Fruit fly (Drosophila melanogaster) whole organism, embryonic: ENCODE data around the gene Try29F.

Source experiments
- Bgb ChIP-seq: fragments of 200-800 bp; sonication (Bioruptor generic); IDR thresholded peaks from 2 replicates; pipeline ENCODE4 v1.3.6; 2022; ENCODE audit warnings: missing biosample characterization, missing genetic modification characterization; ENCODE audit not compliant: partially characterized antibody
- CG10321 ChIP-seq: fragments of 200-800 bp; sonication (Bioruptor generic); IDR thresholded peaks from 2 replicates; pipeline ENCODE4 v1.3.6; 2022; ENCODE audit warnings: missing biosample characterization, missing genetic modification characterization
- CG10462 ChIP-seq: fragments of 200-800 bp; sonication (Bioruptor generic); optimal IDR thresholded peaks from 2 replicates; lab custom pipeline; 2016; ENCODE audit warnings: missing biosample characterization, missing genetic modification characterization
- CG10565 ChIP-seq: fragments of 200-800 bp; sonication (Bioruptor generic); optimal IDR thresholded peaks from 3 replicates; lab custom pipeline; 2016; ENCODE audit warnings: missing biosample characterization, mild to moderate bottlenecking, missing genetic modification characterization
- CG10654 ChIP-seq: fragments of 200-800 bp; sonication (Bioruptor generic); optimal IDR thresholded peaks from 2 replicates; lab custom pipeline; 2016; ENCODE audit warnings: missing biosample characterization, missing genetic modification characterization
- CG11247 ChIP-seq: fragments of 200-800 bp; sonication (Bioruptor generic); IDR thresholded peaks from 2 replicates; pipeline ENCODE4 v1.3.6; 2022; ENCODE audit warnings: missing biosample characterization, missing genetic modification characterization
- CG11398 ChIP-seq: fragments of 200-800 bp; sonication (Bioruptor generic); optimal IDR thresholded peaks from 2 replicates; lab custom pipeline; 2016; ENCODE audit warnings: missing biosample characterization, missing genetic modification characterization
- CG11560 ChIP-seq: fragments of 200-800 bp; sonication (Bioruptor generic); IDR thresholded peaks from 3 replicates; pipeline ENCODE4 v1.3.6; 2022; ENCODE audit warnings: missing biosample characterization, missing genetic modification characterization
- CG11695 ChIP-seq: fragments of 200-800 bp; sonication (Bioruptor generic); IDR thresholded peaks from 3 replicates; pipeline ENCODE4 v1.3.6; 2022; ENCODE audit warnings: missing biosample characterization, missing genetic modification characterization
- CG11723 ChIP-seq: fragments of 200-800 bp; sonication (Bioruptor generic); optimal IDR thresholded peaks from 2 replicates; lab custom pipeline; 2017; ENCODE audit warnings: missing biosample characterization, mild to moderate bottlenecking, missing genetic modification characterization
- CG15011 ChIP-seq: fragments of 200-800 bp; sonication (Bioruptor generic); optimal IDR thresholded peaks from 3 replicates; lab custom pipeline; 2018; ENCODE audit warnings: missing biosample characterization, mild to moderate bottlenecking, missing genetic modification characterization
- CG15269 ChIP-seq: fragments of 200-800 bp; sonication (Bioruptor generic); optimal IDR thresholded peaks from 2 replicates; lab custom pipeline; 2018; ENCODE audit warnings: missing biosample characterization, mild to moderate bottlenecking, missing genetic modification characterization, moderate library complexity
- CG15601 ChIP-seq: fragments of 200-800 bp; sonication (Bioruptor generic); optimal IDR thresholded peaks from 3 replicates; lab custom pipeline; 2019; ENCODE audit warnings: missing biosample characterization, mild to moderate bottlenecking, missing genetic modification characterization, moderate library complexity
- CG17829 ChIP-seq: fragments of 200-800 bp; optimal IDR thresholded peaks from 2 replicates; lab custom pipeline; 2019; ENCODE audit warnings: missing biosample characterization, mild to moderate bottlenecking, missing genetic modification characterization, moderate library complexity
- CG33213 ChIP-seq: fragments of 200-800 bp; sonication (Bioruptor generic); optimal IDR thresholded peaks from 3 replicates; lab custom pipeline; 2016; ENCODE audit warnings: missing biosample characterization, missing genetic modification characterization
- CG4707 ChIP-seq: fragments of 200-800 bp; sonication (Bioruptor generic); optimal IDR thresholded peaks from 2 replicates; lab custom pipeline; 2018; ENCODE audit warnings: missing biosample characterization, mild to moderate bottlenecking, missing genetic modification characterization, moderate library complexity
- CG4854 ChIP-seq: fragments of 200-800 bp; sonication (Bioruptor generic); optimal IDR thresholded peaks from 2 replicates; lab custom pipeline; 2016; ENCODE audit warnings: missing biosample characterization, missing genetic modification characterization, inconsistent platforms
- CG6654 ChIP-seq: fragments of 200-800 bp; sonication (Bioruptor generic); optimal IDR thresholded peaks from 2 replicates; lab custom pipeline; 2017; ENCODE audit warnings: missing biosample characterization, mild to moderate bottlenecking, missing genetic modification characterization
- CG6765 ChIP-seq: fragments of 200-800 bp; sonication (Bioruptor generic); optimal IDR thresholded peaks from 3 replicates; lab custom pipeline; 2017; ENCODE audit warnings: missing biosample characterization, mild to moderate bottlenecking, missing genetic modification characterization
- CG7271 ChIP-seq: fragments of 200-800 bp; sonication (Bioruptor generic); optimal IDR thresholded peaks from 2 replicates; lab custom pipeline; 2018; ENCODE audit warnings: missing biosample characterization, mild to moderate bottlenecking, missing genetic modification characterization, moderate library complexity
- CG7839 ChIP-seq: fragments of 200-800 bp; sonication (Bioruptor generic); optimal IDR thresholded peaks from 3 replicates; lab custom pipeline; 2018; ENCODE audit warnings: missing biosample characterization, mild to moderate bottlenecking, missing genetic modification characterization, moderate library complexity
- CG9215 ChIP-seq: fragments of 200-800 bp; sonication (Bioruptor generic); IDR thresholded peaks from 2 replicates; pipeline ENCODE4 v1.3.6; 2022; ENCODE audit warnings: missing biosample characterization, missing genetic modification characterization
- CG9797 ChIP-seq: fragments of 200-800 bp; sonication (Bioruptor generic); optimal IDR thresholded peaks from 3 replicates; lab custom pipeline; 2018; ENCODE audit warnings: missing biosample characterization, mild to moderate bottlenecking, missing genetic modification characterization
- Dad ChIP-seq: fragments of 200-800 bp; sonication (Bioruptor generic); optimal IDR thresholded peaks from 3 replicates; lab custom pipeline; 2016; ENCODE audit warnings: missing biosample characterization, missing genetic modification characterization
- Dfd ChIP-seq, 2 experiments: fragments of >200 bp; optimal IDR thresholded peaks; 2 replicates each; lab custom pipeline; 2017; ENCODE audit warnings: missing biosample characterization in 2 of 2, missing genetic modification characterization in 2 of 2
- Dip3 ChIP-seq: fragments of 200-800 bp; sonication (Bioruptor generic); optimal IDR thresholded peaks from 3 replicates; lab custom pipeline; 2016; ENCODE audit warnings: missing biosample characterization, missing genetic modification characterization
- Dll ChIP-seq: fragments of 200-800 bp; sonication (Bioruptor generic); IDR thresholded peaks from 4 replicates; pipeline ENCODE4 v1.3.6; 2022; ENCODE audit warnings: missing biosample characterization, missing genetic modification characterization; ENCODE audit not compliant: partially characterized antibody
- Doc2 ChIP-seq: fragments of 200-800 bp; sonication (Bioruptor generic); IDR thresholded peaks from 2 replicates; pipeline ENCODE4 v1.3.6; 2022; ENCODE audit warnings: missing biosample characterization, missing genetic modification characterization
- ERR ChIP-seq: fragments of 200-800 bp; sonication (Bioruptor generic); optimal IDR thresholded peaks from 2 replicates; lab custom pipeline; 2016; ENCODE audit warnings: missing biosample characterization, missing genetic modification characterization
- Eip74EF ChIP-seq, 2 experiments: fragments of 200-800 bp in 1 of 2; fragments of >200 bp in 1 of 2; sonication (Bioruptor generic) in 1 of 2; optimal IDR thresholded peaks; 2 replicates each; lab custom pipeline; 2017 to 2019; ENCODE audit warnings: missing biosample characterization in 2 of 2, missing genetic modification characterization in 2 of 2, mild to moderate bottlenecking in 1 of 2, moderate library complexity in 1 of 2
- Fer1 ChIP-seq: fragments of 200-800 bp; sonication (Bioruptor generic); optimal IDR thresholded peaks from 2 replicates; lab custom pipeline; 2017; ENCODE audit warnings: missing biosample characterization, mild to moderate bottlenecking, missing genetic modification characterization
- Lim3 ChIP-seq: fragments of 200-800 bp; sonication (Bioruptor generic); IDR thresholded peaks from 2 replicates; pipeline ENCODE4 v1.3.6; 2022; ENCODE audit warnings: missing biosample characterization, missing genetic modification characterization
- NFAT ChIP-seq: fragments of 200-800 bp; sonication (Bioruptor generic); IDR thresholded peaks from 2 replicates; pipeline ENCODE4 v1.3.6; 2022; ENCODE audit warnings: missing biosample characterization, missing genetic modification characterization
- Neu2 ChIP-seq: fragments of 200-800 bp; sonication (Bioruptor generic); optimal IDR thresholded peaks from 3 replicates; lab custom pipeline; 2016; ENCODE audit warnings: missing biosample characterization, missing genetic modification characterization, borderline replicate concordance
- Nf-YA ChIP-seq: fragments of 200-800 bp; sonication (Bioruptor generic); IDR thresholded peaks from 2 replicates; pipeline ENCODE4 v1.3.6; 2022; ENCODE audit warnings: missing biosample characterization, missing genetic modification characterization
- Nf-YB ChIP-seq: fragments of 200-800 bp; sonication (Bioruptor generic); optimal IDR thresholded peaks from 3 replicates; lab custom pipeline; 2019; ENCODE audit warnings: missing biosample characterization, mild to moderate bottlenecking, missing genetic modification characterization, moderate library complexity
- Rfx ChIP-seq: fragments of 200-800 bp; sonication (Bioruptor generic); IDR thresholded peaks from 2 replicates; pipeline ENCODE4 v1.3.6; 2022; ENCODE audit warnings: missing biosample characterization, missing genetic modification characterization
- Spps ChIP-seq: fragments of 200-800 bp; sonication (Bioruptor generic); optimal IDR thresholded peaks from 2 replicates; lab custom pipeline; 2018; ENCODE audit warnings: missing biosample characterization, mild to moderate bottlenecking, missing genetic modification characterization
- ash1 ChIP-seq: fragments of 200-800 bp; sonication (Bioruptor generic); optimal IDR thresholded peaks from 2 replicates; lab custom pipeline; 2018; ENCODE audit warnings: missing biosample characterization, mild to moderate bottlenecking, missing genetic modification characterization
- az2 ChIP-seq: fragments of 200-800 bp; sonication (Bioruptor generic); optimal IDR thresholded peaks from 3 replicates; lab custom pipeline; 2016; ENCODE audit warnings: missing biosample characterization, missing genetic modification characterization
- chm ChIP-seq: fragments of 200-800 bp; sonication (Bioruptor generic); IDR thresholded peaks from 2 replicates; pipeline ENCODE4 v1.3.6; 2022; ENCODE audit warnings: missing biosample characterization, missing genetic modification characterization
- danr ChIP-seq: fragments of 200-800 bp; sonication (Bioruptor generic); IDR thresholded peaks from 2 replicates; pipeline ENCODE4 v1.3.6; 2022; ENCODE audit warnings: missing biosample characterization, missing genetic modification characterization
- gce ChIP-seq: fragments of 200-800 bp; sonication (Bioruptor generic); IDR thresholded peaks from 3 replicates; pipeline ENCODE4 v1.3.6; 2022; ENCODE audit warnings: missing biosample characterization, missing genetic modification characterization
- gro ChIP-seq: fragments of 200-800 bp; sonication (Bioruptor generic); optimal IDR thresholded peaks from 2 replicates; lab custom pipeline; 2016; ENCODE audit warnings: missing biosample characterization, missing genetic modification characterization
- hth ChIP-seq: fragments of >200 bp; optimal IDR thresholded peaks from 2 replicates; lab custom pipeline; 2017; ENCODE audit warnings: inconsistent platforms
- mirr ChIP-seq: fragments of 200-800 bp; sonication (Bioruptor generic); optimal IDR thresholded peaks from 3 replicates; lab custom pipeline; 2018; ENCODE audit warnings: missing biosample characterization, mild to moderate bottlenecking, missing genetic modification characterization
- ro ChIP-seq: fragments of 200-800 bp; sonication (Bioruptor generic); IDR thresholded peaks from 2 replicates; pipeline ENCODE4 v1.3.6; 2022; ENCODE audit warnings: missing biosample characterization, missing genetic modification characterization
- so ChIP-seq: fragments of 200-800 bp; sonication (Bioruptor generic); IDR thresholded peaks from 3 replicates; pipeline ENCODE4 v1.3.6; 2022; ENCODE audit warnings: missing biosample characterization, missing genetic modification characterization
- sr ChIP-seq: fragments of 200-800 bp; sonication (Bioruptor generic); IDR thresholded peaks from 3 replicates; pipeline ENCODE4 v1.3.6; 2022; ENCODE audit warnings: missing biosample characterization, missing genetic modification characterization
- zen2 ChIP-seq: fragments of 200-800 bp; sonication (Bioruptor generic); IDR thresholded peaks from 3 replicates; pipeline ENCODE4 v1.3.6; 2022; ENCODE audit warnings: missing biosample characterization, missing genetic modification characterization; ENCODE audit not compliant: partially characterized antibody

Gene Try29F

dm6 chr2L:8952194-8953037 is 45.9 kb upstream of the Try29F start (continued):
- no peak for TF ChIP-seq hth
- TF ChIP-seq CG11398 (GFP tag; lab: Kevin White, UChicago), result peak; percentile 12
- peak; percentile 17 for TF ChIP-seq gro (GFP tag; lab: Kevin White, UChicago)
- TF ChIP-seq CG33213 (GFP tag; lab: Kevin White, UChicago), result peak; percentile 51
- TF ChIP-seq Dfd (GFP tag; optimal IDR thresholded peaks at IDR 0.05; lab: Kevin White, UChicago), result no peak
- TF ChIP-seq Spps (tag; lab: Kevin White, UChicago), result no peak
- TF ChIP-seq CG15601 (tag; lab: Kevin White, UChicago), result no peak
- no peak for TF ChIP-seq zen2
- TF ChIP-seq Bgb (GFP tag; lab: Robert Waterston, UW), result peak; percentile 81
- TF ChIP-seq mirr (GFP tag; lab: Kevin White, UChicago), result peak; percentile 42
- TF ChIP-seq CG11723 (GFP tag; lab: Kevin White, UChicago), result peak; percentile 11
- TF ChIP-seq CG10321 (GFP tag; lab: Robert Waterston, UW), result no peak
- TF ChIP-seq CG10565 (GFP tag; lab: Kevin White, UChicago), result no peak
- TF ChIP-seq chm, result 0 out of 2 replicates have a peak, but pooled peaks have one; percentile 17
- TF ChIP-seq CG4854 (GFP tag; lab: Kevin White, UChicago), result no peak
- TF ChIP-seq CG10462 (GFP tag; lab: Kevin White, UChicago), result no peak
- peak; percentile 31 for TF ChIP-seq Dip3 (GFP tag; lab: Kevin White, UChicago)
- no peak for TF ChIP-seq CG15011
- TF ChIP-seq Nf-YB (GFP tag; lab: Kevin White, UChicago), result no peak
- no peak for TF ChIP-seq CG11560 (tag; lab: Robert Waterston, UW)
- TF ChIP-seq so, result no peak
- no peak for TF ChIP-seq CG6765 (GFP tag; lab: Kevin White, UChicago)
- no peak for TF ChIP-seq CG4707 (GFP tag; lab: Kevin White, UChicago)
- no peak for TF ChIP-seq ro
- no peak for TF ChIP-seq CG7271 (tag; lab: Kevin White, UChicago)
- peak; percentile 51 for TF ChIP-seq CG7839 (tag; lab: Kevin White, UChicago)
- no peak for TF ChIP-seq Doc2
- TF ChIP-seq CG15269 (tag; lab: Kevin White, UChicago), result peak; percentile 39
- TF ChIP-seq danr (GFP tag; lab: Robert Waterston, UW), result peak; percentile 35; the same call in 1 of the 2 replicates
- TF ChIP-seq Nf-YA (GFP tag; lab: Robert Waterston, UW), result no peak
- peak; percentile 71 for TF ChIP-seq Rfx (GFP tag; lab: Robert Waterston, UW)
- TF ChIP-seq Fer1 (GFP tag; lab: Kevin White, UChicago), result peak; percentile 33
- no peak; the same call in 1 of the 2 replicates for TF ChIP-seq CG9215 (GFP tag; lab: Robert Waterston, UW)
- peak; percentile 15 for TF ChIP-seq az2 (GFP tag; lab: Kevin White, UChicago)
- no peak for TF ChIP-seq ash1
- 0 out of 3 replicates have a peak, but pooled peaks have one; percentile 33 for TF ChIP-seq CG11695 (GFP tag; lab: Robert Waterston, UW)
- TF ChIP-seq CG6654, result no peak
- no peak for TF ChIP-seq Eip74EF (GFP tag; optimal IDR thresholded peaks at IDR 0.05; lab: Kevin White, UChicago)
- peak; percentile 14 for TF ChIP-seq CG17829 (tag; lab: Kevin White, UChicago)
- TF ChIP-seq sr (GFP tag; lab: Robert Waterston, UW), result no peak
- no peak for TF ChIP-seq Neu2 (GFP tag; lab: Kevin White, UChicago)
- TF ChIP-seq gce (GFP tag; lab: Robert Waterston, UW), result no peak
- TF ChIP-seq Dad, result no peak
- no peak for TF ChIP-seq CG9797 (GFP tag; lab: Kevin White, UChicago)
- no peak for TF ChIP-seq CG10654 (GFP tag; lab: Kevin White, UChicago)
- no peak for TF ChIP-seq CG11247 (GFP tag; lab: Robert Waterston, UW)
- no peak for TF ChIP-seq Lim3
- no peak for TF ChIP-seq Dll (GFP tag; lab: Robert Waterston, UW)
- no peak; the same call in 1 of the 2 replicates for TF ChIP-seq NFAT
- no peak for TF ChIP-seq ERR
